Worm (Caenorhabditis elegans) whole organism, L4 larva: ENCODE results near the gene F56A8.3.

Experiments used
- ZK546.5 ChIP-seq, 2 experiments: sonication (generic microtip); optimal IDR thresholded peaks; 2 replicates each; lab custom pipeline; 2017; ENCODE audit warnings: missing biosample characterization in 2 of 2, missing genetic modification characterization in 2 of 2
- jun-1 ChIP-seq: fragments of 150-350 bp; optimal IDR thresholded peaks from 2 replicates; lab custom pipeline; 2014; ENCODE audit warnings: missing biosample characterization, missing genetic modification reagents, missing genetic modification characterization
- lin-13 ChIP-seq: fragments of 150-350 bp; optimal IDR thresholded peaks from 2 replicates; lab custom pipeline; 2014; ENCODE audit warnings: missing biosample characterization, missing genetic modification reagents, missing genetic modification characterization
- skn-1 ChIP-seq: fragments of 150-350 bp; optimal IDR thresholded peaks from 2 replicates; lab custom pipeline; 2014; ENCODE audit warnings: missing biosample characterization, missing genetic modification characterization
- unc-130 ChIP-seq: sonication (generic microtip); optimal IDR thresholded peaks from 2 replicates; lab custom pipeline; 2016; ENCODE audit warnings: missing genetic modification reagents, missing genetic modification characterization, missing compliant biosample characterization

DNA sequence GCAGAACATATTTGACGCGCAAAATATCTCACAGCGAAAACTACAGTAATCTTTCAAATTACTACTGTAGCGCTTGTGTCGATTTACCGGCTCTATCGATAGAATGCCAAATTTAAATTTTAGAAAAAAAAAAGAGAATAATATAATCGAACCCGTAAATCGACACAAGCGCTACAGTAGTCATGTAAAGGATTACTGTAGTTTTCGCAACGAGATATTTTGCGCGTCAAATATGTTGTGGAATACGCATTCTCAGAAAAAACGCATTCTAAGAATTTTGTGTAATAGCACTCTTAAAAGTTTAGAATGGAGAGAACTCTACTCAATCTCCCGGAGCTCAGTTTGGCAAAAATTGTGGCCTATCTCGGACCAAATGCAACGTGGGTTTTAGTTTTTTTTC lies 8.9 kb downstream of the F56A8.3 start, which contains the start of gene F56A8.5:
- TF ChIP-seq skn-1 (tag; lab: Kevin White, UChicago) (no peak), unc-130 (GFP tag; lab: Kevin White, UChicago) (no peak), jun-1 (tag; lab: Kevin White, UChicago) (no peak), lin-13 (GFP tag; lab: Kevin White, UChicago) (no peak), ZK546.5 (tag; optimal IDR thresholded peaks at IDR 0.05; lab: Kevin White, UChicago) (no peak)
